Worm (Caenorhabditis elegans): ENCODE results near the gene ttc-17.

DNA sequence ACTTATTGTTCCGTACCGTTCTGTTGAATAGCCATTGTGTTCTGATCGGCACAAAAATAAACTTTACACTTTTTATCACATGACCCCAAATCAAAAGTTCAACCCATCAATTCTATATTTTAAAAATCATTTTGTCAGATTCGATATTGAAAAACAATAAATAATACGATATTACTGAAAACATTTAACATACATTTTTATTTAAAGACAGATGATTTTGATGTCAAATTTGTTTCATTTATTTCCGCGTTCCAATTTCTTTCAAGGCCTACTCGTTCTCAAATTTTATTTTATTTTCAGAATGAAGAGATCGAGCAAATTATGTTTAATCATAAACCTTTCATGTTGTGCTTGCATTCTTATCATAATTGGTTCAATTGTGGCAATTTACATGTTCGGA, 38.0 kb downstream of the ttc-17 start, which contains the start of gene F59E11.5:
- TF ChIP-seq sea-1 (GFP tag; conservative IDR thresholded peaks at IDR 0.05) (no peak), ama-1 (optimal IDR thresholded peaks at IDR 0.05) (no peak), hmbx-1 (tag; optimal IDR thresholded peaks at IDR 0.05) (no peak), ets-7 (tag; optimal IDR thresholded peaks at IDR 0.05) (no peak), tra-4 (tag; optimal IDR thresholded peaks at IDR 0.05) (no peak), pes-1 (GFP tag; IDR thresholded peaks at IDR 0.05) (no peak), flt-1 (GFP tag; IDR thresholded peaks at IDR 0.05) (no peak), F13C5.2 (tag; optimal IDR thresholded peaks at IDR 0.05) (no peak), scrt-1 (GFP tag; IDR thresholded peaks at IDR 0.05) (no peak)
